Worm (Caenorhabditis elegans) whole organism, L2 larva: Measurements from ENCODE around the gene twk-24.

ENCODE experiments used
- C34F6.9 ChIP-seq: fragments of 150-350 bp; optimal IDR thresholded peaks from 2 replicates; lab custom pipeline; 2014; ENCODE audit warnings: missing biosample characterization, missing genetic modification characterization
- F13H6.1 ChIP-seq: sonication (generic microtip); optimal IDR thresholded peaks from 2 replicates; lab custom pipeline; 2016; ENCODE audit warnings: missing genetic modification characterization, missing compliant biosample characterization
- R02D3.7 ChIP-seq: fragments of 150-350 bp; optimal IDR thresholded peaks from 2 replicates; lab custom pipeline; 2014; ENCODE audit warnings: missing biosample characterization, missing genetic modification characterization
- Y55F3AM.14 ChIP-seq: fragments of 200-800 bp; sonication (Bioruptor generic); optimal IDR thresholded peaks from 2 replicates; lab custom pipeline; 2018; ENCODE audit warnings: mild to moderate bottlenecking, missing genetic modification characterization, missing compliant biosample characterization
- ZK546.5 ChIP-seq: sonication (generic microtip); optimal IDR thresholded peaks from 2 replicates; lab custom pipeline; 2017; ENCODE audit warnings: missing biosample characterization, missing genetic modification characterization
- alr-1 ChIP-seq: fragments of 150-350 bp; optimal IDR thresholded peaks from 2 replicates; lab custom pipeline; 2014; ENCODE audit warnings: missing biosample characterization, missing genetic modification characterization
- aly-2 ChIP-seq: fragments of 150-350 bp; optimal IDR thresholded peaks from 2 replicates; lab custom pipeline; 2014; ENCODE audit warnings: missing biosample characterization, missing genetic modification characterization
- ama-1 ChIP-seq: fragments of 150-350 bp; optimal IDR thresholded peaks from 2 replicates; lab custom pipeline; 2018; ENCODE audit warnings: inconsistent platforms
- blmp-1 ChIP-seq: sonication (generic microtip); optimal IDR thresholded peaks from 2 replicates; lab custom pipeline; 2017; ENCODE audit warnings: missing genetic modification characterization, mild to moderate bottlenecking, missing compliant biosample characterization, antibody characterized with exemption, moderate library complexity; ENCODE audit not compliant: insufficient read depth
- ceh-16 ChIP-seq: fragments of 150-350 bp; optimal IDR thresholded peaks from 2 replicates; lab custom pipeline; 2014; ENCODE audit warnings: missing biosample characterization, missing genetic modification characterization
- crh-2 ChIP-seq: sonication (generic microtip); optimal IDR thresholded peaks from 2 replicates; lab custom pipeline; 2017; ENCODE audit warnings: missing biosample characterization, missing genetic modification characterization
- egl-27 ChIP-seq: sonication (generic microtip); optimal IDR thresholded peaks from 3 replicates; lab custom pipeline; 2017; ENCODE audit warnings: missing biosample characterization, missing genetic modification reagents, missing genetic modification characterization
- fos-1 ChIP-seq: fragments of 150-350 bp; optimal IDR thresholded peaks from 2 replicates; lab custom pipeline; 2014; ENCODE audit warnings: missing biosample characterization, missing genetic modification characterization
- gmeb-1 ChIP-seq: fragments of 150-350 bp; optimal IDR thresholded peaks from 2 replicates; lab custom pipeline; 2014; ENCODE audit warnings: missing biosample characterization, missing genetic modification characterization
- lin-11 ChIP-seq: fragments of 150-350 bp; sonication (generic microtip); optimal IDR thresholded peaks from 2 replicates; lab custom pipeline; 2014; ENCODE audit warnings: missing biosample characterization, missing genetic modification characterization, inconsistent platforms, mixed read lengths
- lin-39 ChIP-seq: fragments of 150-350 bp; optimal IDR thresholded peaks from 2 replicates; lab custom pipeline; 2014; ENCODE audit warnings: missing biosample characterization, missing genetic modification reagents, missing genetic modification characterization
- lsy-2 ChIP-seq, 2 experiments: fragments of 150-350 bp in 1 of 2; sonication (generic microtip) in 1 of 2; optimal IDR thresholded peaks; 2 replicates each; lab custom pipeline; 2014 to 2017; ENCODE audit warnings: missing biosample characterization in 2 of 2, missing genetic modification characterization in 2 of 2
- mab-5 ChIP-seq: fragments of 150-350 bp; optimal IDR thresholded peaks from 2 replicates; lab custom pipeline; 2014; ENCODE audit warnings: missing biosample characterization, missing genetic modification characterization
- mdl-1 ChIP-seq, 2 experiments: fragments of 150-350 bp in 1 of 2; sonication (generic microtip) in 1 of 2; optimal IDR thresholded peaks; 2 replicates each; lab custom pipeline; 2017; ENCODE audit warnings: missing biosample characterization in 2 of 2, missing genetic modification characterization in 2 of 2
- nhr-10 ChIP-seq: sonication (generic microtip); optimal IDR thresholded peaks from 2 replicates; lab custom pipeline; 2017; ENCODE audit warnings: missing biosample characterization, missing genetic modification characterization
- nhr-11 ChIP-seq: fragments of 150-350 bp; optimal IDR thresholded peaks from 2 replicates; lab custom pipeline; 2014; ENCODE audit warnings: missing biosample characterization, missing genetic modification characterization
- nhr-129 ChIP-seq: fragments of 150-350 bp; optimal IDR thresholded peaks from 2 replicates; lab custom pipeline; 2014; ENCODE audit warnings: missing biosample characterization, missing genetic modification characterization
- nhr-21 ChIP-seq: fragments of 150-350 bp; optimal IDR thresholded peaks from 2 replicates; lab custom pipeline; 2014; ENCODE audit warnings: missing biosample characterization, missing genetic modification characterization
- nhr-23 ChIP-seq: fragments of 150-350 bp; optimal IDR thresholded peaks from 2 replicates; lab custom pipeline; 2014; ENCODE audit warnings: missing biosample characterization, missing genetic modification reagents, missing genetic modification characterization
- nhr-237 ChIP-seq: fragments of 150-350 bp; optimal IDR thresholded peaks from 2 replicates; lab custom pipeline; 2014; ENCODE audit warnings: missing biosample characterization, missing genetic modification characterization
- nhr-25 ChIP-seq: fragments of 150-350 bp; sonication (generic microtip); optimal IDR thresholded peaks from 3 replicates; lab custom pipeline; 2014; ENCODE audit warnings: missing biosample characterization, missing genetic modification characterization
- nhr-77 ChIP-seq: fragments of 150-350 bp; optimal IDR thresholded peaks from 2 replicates; lab custom pipeline; 2014; ENCODE audit warnings: missing biosample characterization, missing genetic modification characterization
- peb-1 ChIP-seq: fragments of 150-350 bp; optimal IDR thresholded peaks from 2 replicates; lab custom pipeline; 2014; ENCODE audit warnings: missing biosample characterization, missing genetic modification characterization
- sem-4 ChIP-seq: fragments of 150-350 bp; optimal IDR thresholded peaks from 2 replicates; lab custom pipeline; 2014; ENCODE audit warnings: missing biosample characterization, missing genetic modification reagents, missing genetic modification characterization
- sma-3 ChIP-seq: sonication (generic microtip); optimal IDR thresholded peaks from 2 replicates; lab custom pipeline; 2016; ENCODE audit warnings: missing genetic modification reagents, missing genetic modification characterization, missing compliant biosample characterization
- sma-9 ChIP-seq, 2 experiments: fragments of 150-350 bp in 1 of 2; sonication (generic microtip) in 1 of 2; optimal IDR thresholded peaks; 2 replicates each; lab custom pipeline; 2014 to 2016; ENCODE audit warnings: missing genetic modification characterization in 2 of 2, mild to moderate bottlenecking in 1 of 2, missing biosample characterization in 1 of 2, missing compliant biosample characterization in 1 of 2, missing genetic modification reagents in 1 of 2, moderate library complexity in 1 of 2
- snpc-4 ChIP-seq: fragments of 150-350 bp; optimal IDR thresholded peaks from 2 replicates; lab custom pipeline; 2014; ENCODE audit warnings: missing biosample characterization, missing genetic modification characterization
- unc-39 ChIP-seq: fragments of 150-350 bp; optimal IDR thresholded peaks from 2 replicates; lab custom pipeline; 2014; ENCODE audit warnings: missing biosample characterization, missing genetic modification characterization
- unc-55 ChIP-seq: fragments of 150-350 bp; sonication (generic microtip); optimal IDR thresholded peaks from 3 replicates; lab custom pipeline; 2014; ENCODE audit warnings: missing biosample characterization, missing genetic modification reagents, missing genetic modification characterization
- zag-1 ChIP-seq: fragments of 150-350 bp; optimal IDR thresholded peaks from 2 replicates; lab custom pipeline; 2014; ENCODE audit warnings: missing biosample characterization, missing genetic modification characterization
- ztf-1 ChIP-seq: fragments of 200-800 bp; sonication (Bioruptor generic); conservative IDR thresholded peaks from 2 replicates; pipeline ENCODE4 v1.3.6; 2022; ENCODE audit warnings: missing genetic modification characterization, missing compliant biosample characterization
- ztf-4 ChIP-seq: fragments of 150-350 bp; optimal IDR thresholded peaks from 2 replicates; lab custom pipeline; 2014; ENCODE audit warnings: missing biosample characterization, missing genetic modification characterization

twk-24 gene

DNA sequence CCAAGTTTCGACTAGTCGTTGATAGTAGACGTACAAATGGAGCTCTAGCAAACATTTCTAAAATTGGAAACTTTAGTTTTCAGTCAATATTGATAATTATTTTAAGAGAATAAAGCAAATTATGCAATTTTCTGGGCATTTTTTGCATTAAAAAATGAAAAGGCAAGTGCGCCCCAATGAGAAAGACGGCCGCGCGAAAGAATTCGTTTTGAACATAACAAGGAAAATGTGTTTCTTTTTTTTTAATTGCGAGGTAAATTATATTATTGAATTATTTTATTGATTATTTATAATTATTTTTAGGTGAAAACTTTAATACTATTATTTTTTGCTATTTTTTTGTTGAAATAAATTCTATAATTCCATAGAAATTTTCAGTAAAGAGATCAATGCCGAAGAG lies 2.4 kb upstream of the twk-24 start, which contains the start of the genes tsfm-1 and capg-2:
TSS of gene tsfm-1 (minus strand) at position 57 of the 400 bp plus-strand sequence.
TSS of gene capg-2 (plus strand) at position 379 of the 400 bp plus-strand sequence.
- TF ChIP-seq Y55F3AM.14 (GFP tag; lab: Kevin White, UChicago): no peak
- TF ChIP-seq mab-5 (tag; lab: Kevin White, UChicago): no peak
- no peak for TF ChIP-seq lin-11 (tag; lab: Kevin White, UChicago)
- peak in 1 of 2 experiments; percentile 22 for TF ChIP-seq lsy-2 (tag; optimal IDR thresholded peaks at IDR 0.05; lab: Kevin White, UChicago)
- TF ChIP-seq nhr-25 (tag; lab: Kevin White, UChicago): no peak
- TF ChIP-seq C34F6.9 (tag; lab: Kevin White, UChicago): peak; percentile 25
- no peak for TF ChIP-seq lin-39
- no peak for TF ChIP-seq nhr-77 (tag; lab: Kevin White, UChicago)
- no peak for TF ChIP-seq nhr-237 (tag; lab: Kevin White, UChicago)

DNA sequence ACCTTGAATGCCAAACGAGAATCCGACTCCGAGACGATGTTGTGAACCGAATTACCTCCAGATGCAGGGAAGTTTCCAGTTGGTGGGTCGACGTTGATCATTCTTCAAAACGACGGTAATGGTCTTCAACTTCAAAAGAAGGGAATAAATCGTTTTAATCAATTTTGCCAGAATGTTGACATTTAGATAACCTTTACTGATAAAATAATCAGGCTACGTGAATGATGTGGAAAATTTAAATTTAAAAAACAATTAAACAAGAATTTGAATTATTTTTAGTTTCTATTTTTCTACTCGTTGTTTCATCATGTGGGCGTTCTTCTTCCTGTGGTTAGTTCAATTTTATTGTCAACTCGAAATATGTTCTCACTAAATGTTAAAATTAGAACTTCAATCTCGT lies 5.4 kb downstream of the twk-24 start, which contains the start of gene ssp-35:
TSS of gene ssp-35 (minus strand) at position 101 of the 400 bp plus-strand sequence.
- TF ChIP-seq snpc-4 (tag; lab: Kevin White, UChicago) (no peak), gmeb-1 (tag; lab: Kevin White, UChicago) (no peak), ZK546.5 (tag; lab: Kevin White, UChicago) (no peak), mdl-1 (tag; optimal IDR thresholded peaks at IDR 0.05; lab: Kevin White, UChicago) (no peak), nhr-21 (tag; lab: Kevin White, UChicago) (no peak), egl-27 (tag; lab: Kevin White, UChicago) (no peak), ama-1 (no peak)
- TF ChIP-seq, all 48 proteins: peak for 0

DNA sequence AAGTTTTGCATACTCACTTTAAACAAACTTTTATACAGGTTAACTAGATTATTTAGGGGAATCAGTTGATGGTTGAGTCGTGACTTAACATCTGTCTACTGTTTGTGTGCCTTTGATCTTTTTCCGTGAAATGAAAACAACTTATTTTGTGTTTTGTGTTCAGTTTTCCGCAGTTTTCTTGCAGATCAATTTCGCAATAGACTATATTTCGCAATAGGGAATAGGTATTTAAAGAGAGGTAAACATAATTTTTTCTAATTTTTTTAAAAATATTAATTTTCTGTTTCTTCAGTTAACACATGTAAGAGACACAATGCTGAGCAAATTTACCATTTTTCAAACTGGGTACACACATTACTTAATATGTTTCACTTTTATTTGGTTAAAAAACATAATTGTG lies 7.7 kb downstream of the twk-24 start, which contains the start of gene tbb-6:
TSS of gene tbb-6 (plus strand) at position 155 of the 400 bp plus-strand sequence.
- peak; percentile 34 for TF ChIP-seq C34F6.9 (tag; lab: Kevin White, UChicago)
- no peak for TF ChIP-seq nhr-129 (tag; lab: Kevin White, UChicago)

DNA sequence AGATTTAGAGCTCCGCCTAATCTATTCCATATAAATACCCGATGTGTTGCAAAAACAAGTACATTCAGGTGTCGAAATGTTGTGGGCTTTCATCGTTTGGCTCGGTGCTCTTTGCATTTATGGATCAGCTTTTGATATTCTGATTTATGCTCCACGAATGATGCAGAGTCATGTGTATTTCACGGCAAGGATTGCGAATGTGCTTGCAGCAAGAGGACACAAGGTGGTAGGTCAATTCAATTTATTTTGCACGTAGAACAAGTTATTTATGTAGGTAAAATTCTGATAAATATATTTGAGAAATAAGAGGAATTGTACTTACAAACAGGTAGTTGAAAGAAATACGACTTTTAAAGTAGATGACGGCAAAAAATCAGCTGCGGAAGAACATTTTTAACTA lies 10.2 kb downstream of the twk-24 start, which contains the start of gene ugt-56:
TSS of gene ugt-56 (plus strand) at position 61 of the 400 bp plus-strand sequence.
- TF ChIP-seq lsy-2 (tag; optimal IDR thresholded peaks at IDR 0.05; lab: Kevin White, UChicago) (no peak), mab-5 (tag; lab: Kevin White, UChicago) (no peak), nhr-11 (tag; lab: Kevin White, UChicago) (no peak), sem-4 (tag; lab: Kevin White, UChicago) (no peak), F13H6.1 (tag; lab: Kevin White, UChicago) (no peak), crh-2 (tag; lab: Kevin White, UChicago) (no peak), ztf-1 (GFP tag; lab: Robert Waterston, UW) (no peak), peb-1 (no peak), nhr-23 (tag; lab: Kevin White, UChicago) (no peak), nhr-10 (tag; lab: Kevin White, UChicago) (no peak), ceh-16 (tag; lab: Kevin White, UChicago) (no peak), lin-11 (tag; lab: Kevin White, UChicago) (no peak), ztf-4 (tag; lab: Kevin White, UChicago) (no peak), alr-1 (no peak)

DNA sequence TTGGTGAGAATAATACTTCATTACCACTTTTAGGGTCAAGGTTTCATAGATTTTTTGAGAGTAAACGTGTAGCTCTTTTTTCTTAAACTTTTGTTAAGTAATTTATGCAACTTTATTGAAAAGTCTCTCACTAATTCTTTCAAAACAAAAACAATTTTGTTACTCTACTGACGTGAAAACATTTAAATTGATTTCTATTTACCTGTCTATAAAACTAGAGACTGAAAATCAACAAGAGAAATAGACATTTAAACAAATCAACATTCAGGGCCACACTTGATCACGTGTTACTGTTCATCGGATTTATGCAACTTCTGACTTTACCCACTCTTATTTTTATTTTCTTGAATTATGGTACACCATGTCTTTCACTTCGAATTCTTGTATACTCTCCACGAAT lies 12.7 kb downstream of the twk-24 start, which contains the start of gene ugt-55:
TSS of gene ugt-55 (plus strand) at position 301 of the 400 bp plus-strand sequence.
- no peak for TF ChIP-seq R02D3.7 (tag; lab: Kevin White, UChicago)
- TF ChIP-seq Y55F3AM.14 (GFP tag; lab: Kevin White, UChicago): no peak
- TF ChIP-seq peb-1: no peak
- no peak for TF ChIP-seq F13H6.1 (tag; lab: Kevin White, UChicago)
- no peak for TF ChIP-seq zag-1 (tag; lab: Kevin White, UChicago)
- TF ChIP-seq blmp-1: no peak
- TF ChIP-seq, all 48 proteins: peak for 0

DNA sequence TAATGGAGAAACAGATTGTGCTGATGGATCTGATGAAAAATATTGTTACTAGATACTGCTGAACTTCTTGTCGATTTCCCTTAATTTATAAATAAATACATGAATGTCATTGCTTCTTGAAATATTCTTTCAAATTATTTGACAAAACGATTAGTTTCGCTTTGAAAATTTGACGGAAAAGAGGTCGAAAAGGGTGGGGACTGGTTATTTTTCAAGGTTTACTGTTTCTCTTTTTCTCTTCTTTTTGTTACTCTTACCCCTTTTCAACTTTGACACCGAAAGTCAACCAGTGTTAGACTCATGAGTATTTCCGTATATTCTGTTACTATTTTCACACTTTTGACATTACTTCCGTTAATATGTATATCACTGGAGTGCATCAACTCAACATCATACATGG lies 13.8 kb downstream of the twk-24 start, which contains the start of gene T04H1.12:
TSS of gene T04H1.12 (plus strand) at position 301 of the 400 bp plus-strand sequence.
- TF ChIP-seq ceh-16 (tag; lab: Kevin White, UChicago) (no peak), R02D3.7 (tag; lab: Kevin White, UChicago) (no peak), nhr-23 (tag; lab: Kevin White, UChicago) (no peak), sma-9 (GFP tag; optimal IDR thresholded peaks at IDR 0.05; lab: Kevin White, UChicago) (no peak), sma-9 (tag; optimal IDR thresholded peaks at IDR 0.05; lab: Kevin White, UChicago) (no peak), unc-39 (tag; lab: Kevin White, UChicago) (no peak), alr-1 (no peak), ama-1 (no peak), nhr-25 (tag; lab: Kevin White, UChicago) (no peak), unc-55 (GFP tag; lab: Kevin White, UChicago) (no peak), lin-39 (no peak), ztf-4 (tag; lab: Kevin White, UChicago) (no peak), sma-3 (GFP tag; lab: Kevin White, UChicago) (no peak), nhr-129 (tag; lab: Kevin White, UChicago) (no peak), fos-1 (tag; lab: Kevin White, UChicago) (no peak), egl-27 (tag; lab: Kevin White, UChicago) (no peak), aly-2 (tag; lab: Kevin White, UChicago) (no peak), nhr-237 (tag; lab: Kevin White, UChicago) (no peak)
